Fruit fly (Drosophila melanogaster) whole organism: ENCODE measurements around the gene kst.

Experiments
- CG8478 ChIP-seq: fragments of >200 bp; optimal IDR thresholded peaks from 2 replicates; lab custom pipeline; 2018; ENCODE audit warnings: inconsistent platforms
- Dll ChIP-seq: fragments of >200 bp; optimal IDR thresholded peaks from 2 replicates; lab custom pipeline; 2017
- EcR ChIP-seq, 2 experiments: fragments of >200 bp; optimal IDR thresholded peaks; 2 replicates each; lab custom pipeline; 2017; ENCODE audit warnings: missing biosample characterization in 2 of 2, missing genetic modification characterization in 2 of 2, missing genetic modification reagents in 2 of 2
- pan ChIP-seq: fragments of >200 bp; optimal IDR thresholded peaks from 2 replicates; lab custom pipeline; 2017
- psq ChIP-seq: fragments of >200 bp; optimal IDR thresholded peaks from 2 replicates; lab custom pipeline; 2017
- usp ChIP-seq: fragments of >200 bp; optimal IDR thresholded peaks from 2 replicates; lab custom pipeline; 2017; ENCODE audit warnings: missing biosample characterization, missing genetic modification characterization, mixed read lengths

Gene kst

DNA sequence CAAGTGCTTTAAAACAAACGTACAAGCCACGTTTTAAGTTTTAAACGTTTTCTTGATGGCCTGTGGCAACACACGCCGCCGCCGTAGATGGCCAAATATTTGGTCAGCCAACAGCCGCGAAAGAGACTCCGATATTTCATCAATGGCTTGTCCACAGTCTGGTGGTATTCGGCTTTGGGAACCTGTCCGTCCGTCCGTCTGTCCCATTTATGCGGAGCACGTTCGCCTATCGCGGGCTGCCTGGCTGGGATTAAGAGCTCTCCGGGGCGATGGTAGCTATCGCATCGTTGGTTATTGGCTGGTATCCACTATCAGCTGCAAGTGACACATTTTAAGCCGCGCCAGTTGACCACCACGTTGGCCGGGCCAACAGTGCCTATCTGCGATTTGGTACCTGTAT is 29.1 kb upstream of the kst start:
- TF ChIP-seq psq (no peak), EcR (GFP tag; optimal IDR thresholded peaks at IDR 0.05; lab: Kevin White, UChicago) (no peak), pan (lab: Kevin White, UChicago) (no peak), usp (no peak), Dll (lab: Kevin White, UChicago) (no peak), CG8478 (lab: Kevin White, UChicago) (no peak)

DNA sequence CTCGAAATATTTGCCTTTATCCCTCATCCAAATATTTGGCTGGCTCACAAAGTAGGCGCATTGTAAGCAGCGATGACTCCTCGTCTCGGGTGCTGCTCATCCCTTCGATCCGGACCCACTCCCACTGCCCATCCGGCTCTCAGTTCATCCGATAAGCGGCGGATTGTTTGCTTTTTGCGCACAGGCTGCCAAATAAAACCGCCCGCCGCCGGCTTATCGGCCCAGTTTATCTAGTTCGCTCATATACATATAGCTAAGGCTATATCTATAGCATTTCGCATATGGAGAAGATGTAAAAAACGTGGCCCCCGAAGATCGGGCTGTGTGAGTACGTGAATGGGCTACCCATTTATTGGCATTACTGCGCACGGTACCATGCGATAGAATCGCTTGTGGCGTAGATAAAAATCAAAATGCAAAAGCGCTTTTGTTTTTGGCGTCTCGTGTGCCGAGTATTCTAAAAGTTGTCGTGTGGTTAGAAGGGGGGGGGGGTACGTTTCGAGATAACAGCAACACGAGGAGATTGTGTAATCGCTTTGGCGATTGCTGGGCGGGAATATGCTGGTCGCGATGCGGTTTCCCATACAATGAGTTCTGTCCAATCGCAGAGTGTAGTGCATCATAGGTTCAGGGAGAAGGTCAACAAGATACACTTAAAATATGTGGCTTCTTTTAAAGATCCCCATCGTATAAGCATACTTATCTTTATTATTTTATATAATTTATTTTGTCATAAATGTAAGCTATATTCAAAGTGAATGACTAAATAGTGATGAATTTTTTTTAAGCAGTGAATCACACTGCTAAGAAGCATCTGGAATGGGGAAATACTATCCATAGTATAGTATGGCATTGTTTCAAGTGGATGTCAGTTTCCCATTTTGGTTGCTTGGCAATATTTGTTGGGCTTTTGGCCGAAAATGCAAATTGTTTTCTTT is 27.7 kb upstream of the kst start:
- TF ChIP-seq Dll (lab: Kevin White, UChicago) (no peak), EcR (GFP tag; optimal IDR thresholded peaks at IDR 0.05; lab: Kevin White, UChicago) (no peak)

DNA sequence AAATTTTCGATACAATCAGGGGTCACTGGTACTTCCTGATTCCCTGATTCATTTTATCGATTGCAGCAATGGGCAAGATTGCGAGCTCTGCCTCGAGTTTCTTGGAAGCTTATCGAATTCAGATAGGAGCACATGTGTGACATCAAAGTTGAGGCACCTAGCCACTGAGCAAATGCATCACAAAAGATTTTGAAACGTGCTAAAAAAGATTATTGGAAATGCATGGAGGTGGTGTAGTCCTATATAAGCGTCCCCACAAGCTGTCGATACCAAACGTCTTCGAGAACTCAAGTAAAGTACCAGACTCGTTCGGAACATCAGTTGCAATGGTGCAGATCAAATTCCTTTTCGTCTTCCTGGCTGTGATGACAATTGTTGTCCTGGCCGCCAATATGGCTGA is 22.6 kb upstream of the kst start, which contains the start of gene Drsl2:
Gene Drsl2, plus strand, starts transcription at position 301 of the 400 bp plus-strand sequence.
- no peak for TF ChIP-seq pan (lab: Kevin White, UChicago)
- no peak for TF ChIP-seq CG8478 (lab: Kevin White, UChicago)
- no peak for TF ChIP-seq psq
- no peak for TF ChIP-seq EcR (GFP tag; optimal IDR thresholded peaks at IDR 0.05; lab: Kevin White, UChicago)
- no peak for TF ChIP-seq usp
- no peak for TF ChIP-seq Dll (lab: Kevin White, UChicago)

DNA sequence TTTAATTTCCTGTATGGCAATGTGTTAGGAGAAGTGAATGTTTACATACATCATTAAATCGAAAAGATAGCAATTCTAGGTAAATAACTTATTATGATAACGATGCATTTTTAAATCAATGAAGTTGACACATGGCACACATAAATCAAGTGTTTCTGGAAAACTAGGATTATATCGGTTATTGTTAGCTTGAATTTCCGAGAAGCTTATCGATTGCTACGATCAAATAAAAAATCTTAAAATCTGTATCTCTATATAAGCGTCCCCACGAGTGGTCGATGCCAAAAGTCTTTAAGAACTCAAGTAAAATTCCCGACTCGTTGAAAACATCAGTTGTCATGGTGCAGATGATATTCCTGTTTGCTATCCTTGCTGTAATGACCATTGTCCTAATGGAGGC is 22.0 kb upstream of the kst start, which contains the start of gene Drsl3:
Gene Drsl3, plus strand, starts transcription at position 301 of the 400 bp plus-strand sequence.
- TF ChIP-seq usp (no peak), CG8478 (lab: Kevin White, UChicago) (no peak), psq (no peak), pan (lab: Kevin White, UChicago) (no peak), Dll (lab: Kevin White, UChicago) (no peak), EcR (GFP tag; optimal IDR thresholded peaks at IDR 0.05; lab: Kevin White, UChicago) (no peak)

DNA sequence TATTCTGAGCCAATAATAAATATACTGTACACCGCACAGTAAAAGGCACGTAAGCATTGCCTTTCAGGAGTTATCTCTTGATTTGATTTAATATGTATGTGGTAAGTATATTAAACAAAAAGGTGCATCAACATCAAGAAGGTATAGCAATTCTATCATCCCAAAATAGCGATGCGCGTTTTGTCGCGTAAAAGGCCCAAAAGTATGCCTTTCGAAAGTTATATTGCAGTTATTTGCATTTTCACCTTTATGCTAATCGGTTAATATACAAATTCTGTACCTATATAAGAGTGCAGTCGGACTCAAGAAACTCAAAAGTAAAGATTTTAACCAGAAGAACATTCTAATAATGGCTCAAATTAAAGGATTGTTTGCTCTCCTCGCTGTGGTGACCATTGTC is 21.4 kb upstream of the kst start, which contains the start of gene Drsl4:
Gene Drsl4, plus strand, starts transcription at position 333 of the 400 bp plus-strand sequence.
- no peak for TF ChIP-seq psq
- TF ChIP-seq Dll (lab: Kevin White, UChicago) = no peak
- no peak for TF ChIP-seq usp
- no peak for TF ChIP-seq EcR (GFP tag; optimal IDR thresholded peaks at IDR 0.05; lab: Kevin White, UChicago)
- no peak for TF ChIP-seq pan (lab: Kevin White, UChicago)

DNA sequence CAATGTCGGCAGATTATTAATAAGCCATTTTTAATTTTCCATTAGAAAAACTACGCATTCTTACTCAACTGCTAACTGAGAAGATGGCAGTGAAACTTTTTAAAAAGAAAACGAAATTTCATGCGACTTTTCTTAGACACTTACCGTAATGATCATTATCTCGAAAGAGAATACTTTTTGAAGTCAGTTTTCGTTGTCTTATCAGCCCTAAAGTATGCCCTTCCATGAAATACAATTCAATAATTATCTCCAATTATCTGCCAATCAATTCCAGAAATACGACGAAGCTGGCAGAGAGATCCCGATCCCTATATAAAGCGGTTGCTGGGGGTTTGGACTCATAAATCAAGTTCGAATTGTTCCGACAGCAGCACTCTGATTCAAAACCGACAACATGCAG is 20.2 kb upstream of the kst start, which contains the start of gene Drsl5:
Gene Drsl5, plus strand, starts transcription at position 341 of the 400 bp plus-strand sequence.
- TF ChIP-seq CG8478 (lab: Kevin White, UChicago) (no peak), pan (lab: Kevin White, UChicago) (no peak), usp (no peak), psq (no peak), Dll (lab: Kevin White, UChicago) (no peak), EcR (GFP tag; optimal IDR thresholded peaks at IDR 0.05; lab: Kevin White, UChicago) (no peak)

DNA sequence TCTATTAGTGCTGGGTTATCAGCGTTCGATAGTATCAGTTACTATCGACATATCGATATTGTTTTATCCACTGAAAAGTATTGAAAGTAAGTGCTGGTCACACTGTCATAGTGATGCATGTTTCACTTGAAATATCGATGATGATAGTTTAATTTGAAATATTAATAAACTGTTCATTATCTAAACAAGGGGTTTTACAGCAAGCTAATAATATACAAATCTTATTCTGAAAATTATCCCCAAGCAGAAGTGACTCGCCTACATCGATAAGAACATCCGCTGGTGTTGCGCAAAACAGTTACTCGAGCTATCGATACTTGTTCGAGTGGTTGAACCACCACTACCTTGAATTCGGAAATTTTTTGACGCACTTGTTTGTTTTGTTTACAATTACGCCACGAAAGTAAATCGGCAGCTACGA is 17.4 kb upstream of the kst start, which contains the start of the genes PIG-C, CG12016 and Dpm2:
Gene PIG-C, minus strand, starts transcription at position 10 of the 421 bp plus-strand sequence.
Gene CG12016, plus strand, starts transcription at position 333 of the 421 bp plus-strand sequence.
Gene Dpm2, plus strand, starts transcription at position 333 of the 421 bp plus-strand sequence.
- no peak for TF ChIP-seq psq
- no peak for TF ChIP-seq usp
- no peak for TF ChIP-seq Dll (lab: Kevin White, UChicago)
- TF ChIP-seq EcR (GFP tag; optimal IDR thresholded peaks at IDR 0.05; lab: Kevin White, UChicago) = no peak
- TF ChIP-seq CG8478 (lab: Kevin White, UChicago) = no peak

DNA sequence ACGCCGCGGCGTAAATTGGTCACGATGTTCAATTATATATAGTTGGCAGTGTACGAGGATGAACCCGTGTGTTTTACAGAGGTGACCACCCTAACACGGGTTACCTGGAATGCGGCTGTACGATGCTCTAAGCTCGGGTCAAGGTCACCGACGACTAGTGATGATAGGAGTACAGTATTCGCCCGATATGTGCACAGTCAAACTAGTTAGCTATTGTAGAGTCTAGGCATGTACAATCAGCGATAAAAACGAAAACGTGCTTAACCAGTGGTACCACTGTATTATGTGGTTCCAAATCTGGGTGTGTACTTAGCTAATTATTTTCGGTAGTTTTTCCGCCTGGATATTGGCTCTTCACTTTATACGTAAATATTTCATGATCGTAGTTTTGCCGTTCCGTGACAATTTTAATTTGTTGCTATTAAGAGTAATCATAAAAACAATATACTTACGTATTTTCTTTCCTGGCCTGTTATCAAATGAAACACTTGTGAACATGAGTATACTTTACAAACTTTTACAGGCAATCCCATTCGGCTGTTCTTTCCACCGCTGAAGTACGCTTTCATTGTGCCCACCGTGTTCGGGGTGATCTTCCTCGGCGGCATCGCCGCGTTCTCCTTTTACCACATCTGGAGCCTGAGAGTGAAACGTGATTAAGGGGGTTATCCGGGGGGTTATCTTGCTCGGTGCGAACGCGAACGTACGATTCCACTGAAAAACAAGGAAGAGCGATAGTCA is 16.5 kb upstream of the kst start:
- no peak for TF ChIP-seq psq
- no peak for TF ChIP-seq Dll (lab: Kevin White, UChicago)

DNA sequence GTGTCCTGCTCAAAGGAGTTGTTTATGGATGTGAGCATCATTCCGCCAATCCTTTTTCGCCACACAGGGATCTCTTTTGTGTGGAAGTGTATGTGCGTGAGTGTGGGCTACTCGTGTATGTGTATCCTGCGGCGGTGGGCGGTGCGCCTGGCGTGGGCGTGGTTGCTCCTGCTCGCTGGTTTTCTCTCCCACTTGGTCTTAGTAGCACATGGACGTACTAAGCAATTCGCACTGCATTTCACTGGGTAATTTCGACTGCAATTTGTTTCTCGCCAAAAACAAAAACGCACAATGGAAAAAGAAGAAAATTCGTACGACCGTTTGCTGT is 11.1 kb upstream of the kst start:
- no peak for TF ChIP-seq EcR (GFP tag; optimal IDR thresholded peaks at IDR 0.05; lab: Kevin White, UChicago)
- TF ChIP-seq pan (lab: Kevin White, UChicago) = no peak
- no peak for TF ChIP-seq Dll (lab: Kevin White, UChicago)
- TF ChIP-seq usp = no peak
- no peak for TF ChIP-seq CG8478 (lab: Kevin White, UChicago)

DNA sequence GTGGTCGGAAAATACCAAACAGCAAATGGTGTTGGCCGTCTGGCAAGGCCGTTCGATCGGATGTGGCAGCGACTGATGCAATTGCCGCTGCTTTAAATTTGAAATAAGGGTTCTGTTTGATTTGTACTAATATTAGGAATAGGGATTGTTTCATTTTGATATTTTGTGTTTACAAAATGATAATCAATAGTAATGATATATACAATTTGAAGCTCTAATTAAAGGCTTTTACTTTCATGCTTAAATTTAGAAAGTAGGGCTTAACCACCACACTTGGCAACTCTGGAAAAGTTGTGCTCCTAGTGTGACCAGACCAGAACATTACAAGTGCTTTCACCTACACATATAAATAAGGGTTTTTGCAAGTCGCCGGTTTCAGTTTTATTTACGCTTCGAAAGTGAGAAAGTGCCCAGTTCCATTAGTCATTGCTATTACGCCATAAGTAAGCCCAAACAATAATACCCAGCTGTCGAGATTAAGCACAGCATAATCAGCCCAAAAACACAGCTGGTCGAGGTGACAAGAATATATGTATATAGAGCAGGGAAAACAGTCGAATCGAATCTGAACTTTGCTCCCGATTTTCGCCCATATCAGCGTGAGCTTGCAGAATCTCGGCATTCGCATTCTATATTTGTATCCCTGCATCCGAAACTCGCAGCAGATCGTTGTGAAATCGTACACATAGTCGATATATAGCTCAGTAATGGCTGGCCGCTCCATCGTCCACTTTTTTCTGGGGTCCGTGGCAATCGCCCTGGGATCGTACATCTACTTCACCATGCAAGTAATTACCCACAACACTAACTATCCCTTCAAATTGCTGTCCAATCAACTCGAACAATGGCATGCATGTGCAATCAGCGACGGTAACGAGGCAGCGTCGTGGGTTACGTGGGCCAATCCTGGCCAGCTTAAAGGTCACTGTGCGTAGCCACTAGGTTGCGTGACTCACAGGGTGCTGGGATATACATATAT is 10.4 kb upstream of the kst start, which contains the start of gene Gtpx:
Gene Gtpx, plus strand, starts transcription at position 341 of the 979 bp plus-strand sequence.
- TF ChIP-seq Dll (lab: Kevin White, UChicago) = no peak
- TF ChIP-seq EcR (GFP tag; optimal IDR thresholded peaks at IDR 0.05; lab: Kevin White, UChicago) = no peak
- no peak for TF ChIP-seq psq
- no peak for TF ChIP-seq CG8478 (lab: Kevin White, UChicago)
- TF ChIP-seq usp = no peak
- TF ChIP-seq pan (lab: Kevin White, UChicago) = no peak

DNA sequence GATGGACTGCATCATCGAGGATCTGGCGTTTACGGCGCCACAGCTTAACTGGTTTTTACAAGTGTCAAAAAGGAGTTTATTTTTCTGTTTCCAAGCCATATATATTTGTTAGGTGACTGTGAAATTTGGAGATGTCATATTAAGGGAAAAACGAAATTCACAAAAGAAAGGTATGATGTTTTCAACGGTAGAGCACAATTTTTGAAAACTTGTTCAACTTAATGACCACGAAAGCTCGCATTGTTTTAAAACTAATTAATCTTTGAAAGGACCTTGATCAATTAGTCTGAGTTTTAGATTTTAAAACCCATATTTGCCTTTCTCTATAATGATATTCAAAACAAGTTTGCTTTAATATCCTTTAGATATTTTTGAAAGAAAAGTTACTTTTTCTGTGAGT is 7.9 kb upstream of the kst start, which contains the start of gene Strip:
Gene Strip, minus strand, starts transcription at position 101 of the 400 bp plus-strand sequence.
- TF ChIP-seq CG8478 (lab: Kevin White, UChicago) (no peak), EcR (GFP tag; optimal IDR thresholded peaks at IDR 0.05; lab: Kevin White, UChicago) (no peak), pan (lab: Kevin White, UChicago) (no peak), usp (no peak), psq (no peak)
